Fruit fly (Drosophila melanogaster): ENCODE data around the gene CG4598.
A peak's percentile ranks its signal among the peaks of the same experiment; 100 is the strongest.

The CG4598 gene

DNA sequence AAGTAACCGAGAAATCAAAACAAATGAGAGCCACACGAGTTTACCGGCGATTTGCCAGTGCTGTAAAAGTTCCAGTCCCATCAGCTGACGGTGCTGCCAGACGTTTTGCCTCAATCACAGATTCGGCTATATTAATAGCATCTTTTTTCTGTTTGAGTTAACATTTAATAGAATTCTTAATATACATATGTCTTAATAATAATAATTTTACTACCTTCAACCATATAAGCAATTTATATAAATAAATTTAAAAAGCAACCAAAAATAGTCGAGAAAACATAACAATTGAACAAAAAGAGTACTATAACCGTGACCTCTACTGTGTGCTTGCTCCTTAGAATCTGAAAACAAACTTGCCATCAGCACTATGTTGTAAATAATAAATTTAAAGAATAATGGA, 35.7 kb downstream of the CG4598 start, which contains the start of the genes CG13126 and CG4709 (continued):
- TF ChIP-seq Xbp1 (GFP tag; optimal IDR thresholded peaks at IDR 0.05) (peak; percentile 90), Dfd (GFP tag; optimal IDR thresholded peaks at IDR 0.05) (no peak), pb (GFP tag; optimal IDR thresholded peaks at IDR 0.05) (no peak), CG17568 (GFP tag; optimal IDR thresholded peaks at IDR 0.05) (peak; percentile 85), CG33557 (GFP tag; optimal IDR thresholded peaks at IDR 0.05) (peak; percentile 87), toy (GFP tag; IDR thresholded peaks at IDR 0.05) (0 out of 2 replicates have a peak, but pooled peaks have one; percentile 45), CG1792 (GFP tag; optimal IDR thresholded peaks at IDR 0.05) (peak; percentile 36), Optix (GFP tag; IDR thresholded peaks at IDR 0.05) (peak; percentile 66; the same call in 2 of the 3 replicates), CG18011 (GFP tag; optimal IDR thresholded peaks at IDR 0.05) (peak; percentile 64), slou (GFP tag; optimal IDR thresholded peaks at IDR 0.05) (peak; percentile 79), luna (GFP tag; optimal IDR thresholded peaks at IDR 0.05) (no peak), Hr39 (optimal IDR thresholded peaks at IDR 0.05) (no peak), CG7786 (GFP tag; optimal IDR thresholded peaks at IDR 0.05) (peak; percentile 9), exex (tag; optimal IDR thresholded peaks at IDR 0.05) (peak; percentile 74), Deaf1 (tag; optimal IDR thresholded peaks at IDR 0.05) (peak; percentile 73), H15 (GFP tag; IDR thresholded peaks at IDR 0.05) (peak; percentile 80), Gsc (GFP tag; IDR thresholded peaks at IDR 0.05) (peak; percentile 64), CG3838 (GFP tag; optimal IDR thresholded peaks at IDR 0.05) (peak; percentile 58), CG5953 (GFP tag; IDR thresholded peaks at IDR 0.05) (peak; percentile 53), gro (GFP tag; optimal IDR thresholded peaks at IDR 0.05) (peak; percentile 0), fd64A (GFP tag; optimal IDR thresholded peaks at IDR 0.05) (no peak), CG17385 (GFP tag; optimal IDR thresholded peaks at IDR 0.05) (peak; percentile 84), YL-1 (GFP tag; optimal IDR thresholded peaks at IDR 0.05) (peak; percentile 85), bcd (GFP tag; optimal IDR thresholded peaks at IDR 0.05) (peak; percentile 93), Ssrp (tag; optimal IDR thresholded peaks at IDR 0.05) (peak; percentile 93), CG4730 (GFP tag; IDR thresholded peaks at IDR 0.05) (peak; percentile 86), CG1529 (GFP tag; optimal IDR thresholded peaks at IDR 0.05) (peak; percentile 70), Usf (GFP tag; optimal IDR thresholded peaks at IDR 0.05) (peak; percentile 57), fd96Cb (tag; optimal IDR thresholded peaks at IDR 0.05) (peak; percentile 91)

DNA sequence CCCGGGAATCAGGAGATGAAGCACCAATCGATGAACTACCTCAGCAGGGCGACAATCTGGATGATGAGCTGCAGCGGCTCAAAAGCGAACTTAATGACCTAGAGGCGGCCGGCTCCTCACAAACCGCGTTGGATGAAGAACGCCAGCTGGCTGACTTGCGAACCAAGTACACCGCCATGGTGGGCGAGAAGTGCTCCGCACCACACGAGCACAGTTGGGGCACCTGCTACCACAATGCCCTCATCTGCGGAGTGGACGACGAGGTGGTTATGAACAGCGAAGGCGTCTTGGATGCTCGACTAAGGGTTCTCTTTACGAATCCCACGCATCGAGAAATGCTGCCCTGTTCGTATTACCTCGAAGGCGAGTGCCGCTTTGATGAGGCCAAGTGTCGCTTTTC, 36.3 kb downstream of the CG4598 start:
- TF ChIP-seq Dref (GFP tag; IDR thresholded peaks at IDR 0.05) (0 out of 2 replicates have a peak, but pooled peaks have one; percentile 28), Med (GFP tag) (peak; percentile 55), Ets65A (GFP tag) (peak; percentile 60), CG12744 (GFP tag; optimal IDR thresholded peaks at IDR 0.05) (no peak)

DNA sequence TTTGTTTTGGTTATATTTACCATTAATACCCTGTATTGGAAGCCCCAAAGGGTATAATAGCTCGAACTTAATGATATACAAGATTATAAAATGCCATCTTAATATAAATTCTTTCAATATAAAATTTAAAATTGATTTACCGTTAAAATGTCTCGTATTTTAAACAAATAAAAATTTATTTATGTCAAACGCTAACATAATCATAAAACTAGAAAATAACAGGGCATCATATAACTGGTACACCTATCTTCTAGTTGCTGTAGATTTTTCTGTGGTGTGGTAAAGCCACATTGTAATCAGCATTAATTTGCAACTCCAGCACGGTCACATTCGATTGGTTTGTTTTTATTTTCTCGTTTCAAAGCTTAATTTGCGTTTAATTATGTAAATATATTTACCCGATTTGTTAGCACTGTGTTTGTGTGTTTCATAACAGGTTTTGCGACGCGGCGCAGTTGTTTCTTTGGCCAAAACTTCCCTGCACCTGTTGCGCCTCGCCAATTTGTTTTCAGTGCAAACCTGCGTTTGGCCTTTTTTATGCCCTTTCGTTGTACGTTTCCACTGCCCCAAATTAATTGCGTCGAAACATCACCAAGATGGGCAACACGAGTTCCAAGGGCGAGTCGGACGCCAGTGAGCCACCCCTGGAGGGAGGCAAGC, 38.7 kb downstream of the CG4598 start, which contains the start of the genes CG4658 and CG5846:
Gene CG4658, plus strand, starts transcription at position 140 of the 660 bp plus-strand sequence.
Gene CG5846, minus strand, starts transcription at position 245 of the 660 bp plus-strand sequence.
- TF ChIP-seq CG14965 (GFP tag; optimal IDR thresholded peaks at IDR 0.05; ENCODE audit: borderline replicate concordance) (no peak), CG6791 (GFP tag; IDR thresholded peaks at IDR 0.05; ENCODE audit: partially characterized antibody) (no peak), CG2712 (tag; optimal IDR thresholded peaks at IDR 0.05) (peak; percentile 98), CG1024 (GFP tag; IDR thresholded peaks at IDR 0.05) (peak; percentile 88), cato (GFP tag; optimal IDR thresholded peaks at IDR 0.05; ENCODE audit: borderline replicate concordance) (peak; percentile 91), emc (GFP tag; optimal IDR thresholded peaks at IDR 0.05) (peak; percentile 30), CG10565 (GFP tag; optimal IDR thresholded peaks at IDR 0.05) (peak; percentile 52), Pdp1 (GFP tag; optimal IDR thresholded peaks at IDR 0.05) (peak; percentile 85 to 87), TFAM (GFP tag; optimal IDR thresholded peaks at IDR 0.05) (peak; percentile 67), Hand (GFP tag; optimal IDR thresholded peaks at IDR 0.05) (peak; percentile 79), Nf-YA (GFP tag; IDR thresholded peaks at IDR 0.05) (peak; percentile 88), CG2116 (GFP tag; optimal IDR thresholded peaks at IDR 0.05) (peak; percentile 91), CG31441 (GFP tag; IDR thresholded peaks at IDR 0.05) (peak; percentile 97), CG18262 (tag; optimal IDR thresholded peaks at IDR 0.05) (peak; percentile 97), Deaf1 (tag; optimal IDR thresholded peaks at IDR 0.05) (peak; percentile 79), Max (GFP tag; optimal IDR thresholded peaks at IDR 0.05) (peak; percentile 90), CG34422 (GFP tag; IDR thresholded peaks at IDR 0.05) (peak; percentile 96), pita (GFP tag; optimal IDR thresholded peaks at IDR 0.05) (no peak)

Data from whole organism, embryonic.